Worm (Caenorhabditis elegans) whole organism, L4 larva: ENCODE data around the gene Y22D7AL.4.

ENCODE experiments used
- F10B5.3 ChIP-seq: sonication (generic microtip); optimal IDR thresholded peaks from 2 replicates; lab custom pipeline; 2016; ENCODE audit warnings: mild to moderate bottlenecking, missing genetic modification characterization, missing compliant biosample characterization
- F37D6.2 ChIP-seq: sonication (generic microtip); optimal IDR thresholded peaks from 2 replicates; lab custom pipeline; 2016; ENCODE audit warnings: mild to moderate bottlenecking, missing genetic modification characterization, missing compliant biosample characterization
- F49E8.2 ChIP-seq: sonication (generic microtip); optimal IDR thresholded peaks from 2 replicates; lab custom pipeline; 2016; ENCODE audit warnings: missing compliant biosample characterization, mild to moderate bottlenecking, missing genetic modification characterization, borderline replicate concordance
- R02D3.7 ChIP-seq: fragments of 150-350 bp; sonication (generic microtip); optimal IDR thresholded peaks from 3 replicates; lab custom pipeline; 2014; ENCODE audit warnings: missing biosample characterization, missing genetic modification characterization
- T20F7.1 ChIP-seq: fragments of 200-800 bp; sonication (Bioruptor generic); optimal IDR thresholded peaks from 2 replicates; lab custom pipeline; 2018; ENCODE audit warnings: mild to moderate bottlenecking, missing genetic modification characterization, missing compliant biosample characterization
- Y105C5A.15 ChIP-seq: fragments of 200-800 bp; sonication (Bioruptor generic); IDR thresholded peaks from 2 replicates; pipeline ENCODE4 v1.3.6; 2022; ENCODE audit warnings: missing genetic modification characterization, missing compliant biosample characterization
- Y5F2A.4 ChIP-seq: fragments of 200-800 bp; sonication (Bioruptor generic); optimal IDR thresholded peaks from 2 replicates; lab custom pipeline; 2018; ENCODE audit warnings: mild to moderate bottlenecking, missing genetic modification characterization, missing compliant biosample characterization
- ZK337.2 ChIP-seq: fragments of 200-800 bp; sonication (Bioruptor generic); IDR thresholded peaks from 2 replicates; pipeline ENCODE4 v1.3.6; 2022; ENCODE audit warnings: missing genetic modification reagents, missing genetic modification characterization, missing compliant biosample characterization
- aha-1 ChIP-seq: fragments of 150-350 bp; peaks from one replicate; lab custom pipeline; 2014; ENCODE audit warnings: missing biosample characterization, missing genetic modification characterization
- aly-2 ChIP-seq: sonication (generic microtip); optimal IDR thresholded peaks from 2 replicates; lab custom pipeline; 2018; ENCODE audit warnings: missing biosample characterization, missing genetic modification characterization
- ama-1 ChIP-seq: fragments of 150-350 bp; optimal IDR thresholded peaks from 2 replicates; lab custom pipeline; 2014; ENCODE audit warnings: inconsistent platforms, mixed read lengths
- arid-1 ChIP-seq: fragments of 200-800 bp; sonication (Bioruptor generic); conservative IDR thresholded peaks from 2 replicates; pipeline ENCODE4 v1.3.6; 2022; ENCODE audit warnings: missing genetic modification reagents, missing genetic modification characterization, missing compliant biosample characterization
- ceh-28 ChIP-seq: fragments of 150-350 bp; optimal IDR thresholded peaks from 2 replicates; lab custom pipeline; 2014; ENCODE audit warnings: missing biosample characterization, missing genetic modification reagents, missing genetic modification characterization
- ceh-82 ChIP-seq: sonication (generic microtip); optimal IDR thresholded peaks from 2 replicates; lab custom pipeline; 2017; ENCODE audit warnings: missing biosample characterization, missing genetic modification characterization
- ctbp-1 ChIP-seq: fragments of 200-800 bp; sonication (Bioruptor generic); IDR thresholded peaks from 2 replicates; pipeline ENCODE4 v1.3.6; 2022; ENCODE audit warnings: missing genetic modification reagents, missing genetic modification characterization, missing compliant biosample characterization
- daf-12 ChIP-seq: fragments of 150-350 bp; optimal IDR thresholded peaks from 2 replicates; lab custom pipeline; 2014; ENCODE audit warnings: missing biosample characterization, missing genetic modification reagents, missing genetic modification characterization
- daf-8 ChIP-seq: fragments of 200-800 bp; sonication (Bioruptor generic); IDR thresholded peaks from 2 replicates; pipeline ENCODE4 v1.3.6; 2022; ENCODE audit warnings: missing genetic modification characterization, missing compliant biosample characterization
- dmd-6 ChIP-seq: fragments of 200-800 bp; sonication (Bioruptor generic); IDR thresholded peaks from 2 replicates; pipeline ENCODE4 v1.3.6; 2022; ENCODE audit warnings: missing genetic modification reagents, missing genetic modification characterization, missing compliant biosample characterization
- dmd-8 ChIP-seq: fragments of 200-800 bp; sonication (Bioruptor generic); IDR thresholded peaks from 2 replicates; pipeline ENCODE4 v1.3.6; 2022; ENCODE audit warnings: missing genetic modification characterization, missing compliant biosample characterization
- dve-1 ChIP-seq: sonication (generic microtip); optimal IDR thresholded peaks from 2 replicates; lab custom pipeline; 2017; ENCODE audit warnings: antibody characterized with exemption, mild to moderate bottlenecking, missing genetic modification characterization, missing compliant biosample characterization; ENCODE audit not compliant: insufficient read depth
- egl-27 ChIP-seq: sonication (generic microtip); optimal IDR thresholded peaks from 3 replicates; lab custom pipeline; 2017; ENCODE audit warnings: missing biosample characterization, missing genetic modification reagents, missing genetic modification characterization
- egl-43 ChIP-seq: fragments of 200-800 bp; sonication (Bioruptor generic); IDR thresholded peaks from 2 replicates; pipeline ENCODE4 v1.3.6; 2022; ENCODE audit warnings: missing genetic modification reagents, missing genetic modification characterization, missing compliant biosample characterization
- fos-1 ChIP-seq: fragments of 150-350 bp; optimal IDR thresholded peaks from 2 replicates; lab custom pipeline; 2014; ENCODE audit warnings: missing biosample characterization, missing genetic modification characterization
- gei-8 ChIP-seq: fragments of 200-800 bp; sonication (Bioruptor generic); optimal IDR thresholded peaks from 2 replicates; lab custom pipeline; 2018; ENCODE audit warnings: mild to moderate bottlenecking, missing genetic modification characterization, missing compliant biosample characterization
- hlh-30 ChIP-seq: sonication (generic microtip); optimal IDR thresholded peaks from 2 replicates; lab custom pipeline; 2017; ENCODE audit warnings: antibody characterized with exemption, mild to moderate bottlenecking, missing genetic modification characterization, missing compliant biosample characterization; ENCODE audit not compliant: insufficient read depth
- hmg-1.1 ChIP-seq: fragments of 200-800 bp; sonication (Bioruptor generic); IDR thresholded peaks from 2 replicates; pipeline ENCODE4 v1.3.6; 2022; ENCODE audit warnings: missing genetic modification reagents, missing genetic modification characterization, missing compliant biosample characterization
- jun-1 ChIP-seq: fragments of 150-350 bp; optimal IDR thresholded peaks from 2 replicates; lab custom pipeline; 2014; ENCODE audit warnings: missing biosample characterization, missing genetic modification reagents, missing genetic modification characterization
- lin-13 ChIP-seq: fragments of 150-350 bp; optimal IDR thresholded peaks from 2 replicates; lab custom pipeline; 2014; ENCODE audit warnings: missing biosample characterization, missing genetic modification reagents, missing genetic modification characterization
- lin-15B ChIP-seq: fragments of 150-350 bp; sonication (generic microtip); optimal IDR thresholded peaks from 3 replicates; lab custom pipeline; 2014; ENCODE audit warnings: missing biosample characterization, missing genetic modification characterization
- lir-3 ChIP-seq: sonication (generic microtip); optimal IDR thresholded peaks from 2 replicates; lab custom pipeline; 2016; ENCODE audit warnings: mild to moderate bottlenecking, missing genetic modification characterization, missing compliant biosample characterization
- madf-5 ChIP-seq, 2 experiments: fragments of 200-800 bp; sonication (Bioruptor generic); IDR thresholded peaks; 2 replicates each; pipeline ENCODE4 v1.3.6; 2022; ENCODE audit warnings: missing compliant biosample characterization in 2 of 2, missing genetic modification characterization in 2 of 2
- mes-2 ChIP-seq: sonication (generic microtip); optimal IDR thresholded peaks from 2 replicates; lab custom pipeline; 2016; ENCODE audit warnings: missing genotype, mild to moderate bottlenecking, missing genetic modification characterization, missing compliant biosample characterization; ENCODE audit not compliant: poor library complexity, severe bottlenecking
- nhr-10 ChIP-seq: fragments of 150-350 bp; optimal IDR thresholded peaks from 2 replicates; lab custom pipeline; 2014; ENCODE audit warnings: missing biosample characterization, missing genetic modification characterization
- nhr-111 ChIP-seq: fragments of 200-800 bp; sonication (Bioruptor generic); optimal IDR thresholded peaks from 2 replicates; lab custom pipeline; 2018; ENCODE audit warnings: mild to moderate bottlenecking, missing genetic modification characterization, missing compliant biosample characterization
- nhr-237 ChIP-seq: sonication (generic microtip); optimal IDR thresholded peaks from 2 replicates; lab custom pipeline; 2017; ENCODE audit warnings: missing biosample characterization, missing genetic modification characterization
- nhr-25 ChIP-seq: sonication (generic microtip); optimal IDR thresholded peaks from 2 replicates; lab custom pipeline; 2017; ENCODE audit warnings: missing genetic modification characterization, mild to moderate bottlenecking, missing compliant biosample characterization, antibody characterized with exemption, moderate library complexity, borderline replicate concordance; ENCODE audit not compliant: insufficient read depth
- nhr-28 ChIP-seq: fragments of 150-350 bp; optimal IDR thresholded peaks from 2 replicates; lab custom pipeline; 2014; ENCODE audit warnings: missing biosample characterization, missing genetic modification characterization
- nhr-48 ChIP-seq: sonication (generic microtip); optimal IDR thresholded peaks from 2 replicates; lab custom pipeline; 2016; ENCODE audit warnings: mild to moderate bottlenecking, missing genetic modification characterization, missing compliant biosample characterization
- pqm-1 ChIP-seq: sonication (generic microtip); optimal IDR thresholded peaks from 2 replicates; lab custom pipeline; 2017; ENCODE audit warnings: missing biosample characterization, missing genetic modification characterization
- rbr-2 ChIP-seq: sonication (generic microtip); optimal IDR thresholded peaks from 2 replicates; lab custom pipeline; 2016; ENCODE audit warnings: missing genotype, missing genetic modification characterization, missing compliant biosample characterization
- saeg-2 ChIP-seq: fragments of 200-800 bp; sonication (Bioruptor generic); IDR thresholded peaks from 2 replicates; pipeline ENCODE4 v1.3.6; 2022; ENCODE audit warnings: missing genetic modification reagents, missing genetic modification characterization, missing compliant biosample characterization
- skn-1 ChIP-seq: fragments of 150-350 bp; optimal IDR thresholded peaks from 2 replicates; lab custom pipeline; 2014; ENCODE audit warnings: missing biosample characterization, missing genetic modification characterization
- spr-1 ChIP-seq: sonication (generic microtip); optimal IDR thresholded peaks from 2 replicates; lab custom pipeline; 2016; ENCODE audit warnings: mild to moderate bottlenecking, missing genetic modification characterization, missing compliant biosample characterization
- spr-3 ChIP-seq: fragments of 200-800 bp; sonication (Bioruptor generic); optimal IDR thresholded peaks from 2 replicates; lab custom pipeline; 2018; ENCODE audit warnings: mild to moderate bottlenecking, missing genetic modification characterization, missing compliant biosample characterization
- tag-97 ChIP-seq: fragments of 200-800 bp; sonication (Bioruptor generic); IDR thresholded peaks from 2 replicates; pipeline ENCODE4 v1.3.6; 2022; ENCODE audit warnings: missing genetic modification characterization, missing compliant biosample characterization
- unc-130 ChIP-seq: sonication (generic microtip); optimal IDR thresholded peaks from 2 replicates; lab custom pipeline; 2016; ENCODE audit warnings: missing genetic modification reagents, missing genetic modification characterization, missing compliant biosample characterization
- unc-62 ChIP-seq, 3 experiments: fragments of 150-350 bp in 1 of 3; sonication (generic microtip); optimal IDR thresholded peaks in 2 of 3; peaks in 1 of 3; 1 replicate in 1 of 3; 2 replicates in 2 of 3; lab custom pipeline; 2014 to 2017; ENCODE audit warnings: missing biosample characterization in 3 of 3, missing genetic modification characterization in 3 of 3, missing genetic modification reagents in 3 of 3, missing genotype in 1 of 3
- vab-7 ChIP-seq: fragments of 200-800 bp; sonication (Bioruptor generic); IDR thresholded peaks from 2 replicates; pipeline ENCODE4 v1.3.6; 2022; ENCODE audit warnings: missing genetic modification reagents, missing genetic modification characterization, missing compliant biosample characterization
- zfp-2 ChIP-seq: sonication (generic microtip); optimal IDR thresholded peaks from 2 replicates; lab custom pipeline; 2016; ENCODE audit warnings: mild to moderate bottlenecking, missing genetic modification characterization, missing compliant biosample characterization
- zip-2 ChIP-seq: fragments of 150-350 bp; optimal IDR thresholded peaks from 2 replicates; lab custom pipeline; 2014; ENCODE audit warnings: missing biosample characterization, missing genetic modification characterization

The Y22D7AL.4 gene

ce11 chrIII:1601464-1602169, 24.8 kb upstream of the Y22D7AL.4 start (continued):
- peak; percentile 55 for TF ChIP-seq gei-8 (GFP tag; lab: Kevin White, UChicago)
- TF ChIP-seq Y105C5A.15 (GFP tag; lab: Robert Waterston, UW), result peak; percentile 95
- no peak for TF ChIP-seq nhr-10 (tag; lab: Kevin White, UChicago)
- TF ChIP-seq hmg-1.1 (GFP tag; lab: Robert Waterston, UW), result peak; percentile 74
- no peak for TF ChIP-seq F49E8.2
- peak; percentile 78 for TF ChIP-seq arid-1 (GFP tag; lab: Robert Waterston, UW)
- TF ChIP-seq lin-15B, result no peak
- no peak for TF ChIP-seq ceh-82
- no peak for TF ChIP-seq hlh-30
- peak; percentile 92 for TF ChIP-seq aha-1
- no peak for TF ChIP-seq R02D3.7 (tag; lab: Kevin White, UChicago)
- TF ChIP-seq spr-3 (GFP tag; lab: Kevin White, UChicago), result peak; percentile 62
- peak; percentile 95 for TF ChIP-seq dmd-8 (GFP tag; lab: Robert Waterston, UW)
- peak in 1 of 2 experiments; percentile 79 for TF ChIP-seq unc-62 (GFP tag; optimal IDR thresholded peaks at IDR 0.05 in 1 of 2; lab: Kevin White, UChicago)
- no peak for TF ChIP-seq unc-62 (tag; optimal IDR thresholded peaks at IDR 0.05; lab: Kevin White, UChicago)
- peak; percentile 68 for TF ChIP-seq Y5F2A.4
- TF ChIP-seq F37D6.2 (tag; lab: Kevin White, UChicago), result no peak
- peak; percentile 53 for TF ChIP-seq nhr-25 (tag; lab: Kevin White, UChicago)
- peak; percentile 60 for TF ChIP-seq nhr-111 (GFP tag; lab: Kevin White, UChicago)
- peak; percentile 94 for TF ChIP-seq egl-43 (GFP tag; lab: Robert Waterston, UW)
- no peak for TF ChIP-seq ama-1 (lab: Kevin White, UChicago)
- TF ChIP-seq lir-3, result peak; percentile 70
- TF ChIP-seq lin-13 (GFP tag; lab: Kevin White, UChicago), result peak; percentile 86
- peak; percentile 56 for TF ChIP-seq dmd-6 (GFP tag; lab: Robert Waterston, UW)
- no peak for TF ChIP-seq saeg-2 (GFP tag; lab: Robert Waterston, UW)
- TF ChIP-seq nhr-48 (tag; lab: Kevin White, UChicago), result peak; percentile 21
- no peak for TF ChIP-seq pqm-1 (tag; lab: Kevin White, UChicago)
- TF ChIP-seq F10B5.3 (tag; lab: Kevin White, UChicago), result peak; percentile 50
- TF ChIP-seq nhr-28 (tag; lab: Kevin White, UChicago), result peak; percentile 53
- TF ChIP-seq mes-2 (tag; lab: Kevin White, UChicago), result peak; percentile 85
- TF ChIP-seq dve-1 (tag; lab: Kevin White, UChicago), result no peak
- TF ChIP-seq rbr-2, result peak; percentile 35
- TF ChIP-seq tag-97 (GFP tag; lab: Robert Waterston, UW), result no peak
- TF ChIP-seq ZK337.2, result peak; percentile 88
- no peak for TF ChIP-seq fos-1 (tag; lab: Kevin White, UChicago)
- no peak for TF ChIP-seq egl-27 (tag; lab: Kevin White, UChicago)
- TF ChIP-seq jun-1 (tag; lab: Kevin White, UChicago), result no peak
- TF ChIP-seq madf-5 (GFP tag; IDR thresholded peaks at IDR 0.05; lab: Robert Waterston, UW), result peak; percentile 88 to 94
- TF ChIP-seq unc-130 (GFP tag; lab: Kevin White, UChicago), result peak; percentile 77
- TF ChIP-seq zip-2 (tag; lab: Kevin White, UChicago), result no peak
- TF ChIP-seq ctbp-1 (GFP tag; lab: Robert Waterston, UW), result peak; percentile 72
- peak; percentile 45 for TF ChIP-seq spr-1 (tag; lab: Kevin White, UChicago)
- no peak for TF ChIP-seq skn-1 (tag; lab: Kevin White, UChicago)
- no peak for TF ChIP-seq nhr-237 (tag; lab: Kevin White, UChicago)
- TF ChIP-seq T20F7.1, result peak; percentile 35
- TF ChIP-seq vab-7, result peak; percentile 91
- TF ChIP-seq daf-12 (tag; lab: Kevin White, UChicago), result no peak
- 0 out of 2 replicates have a peak, but pooled peaks have one; percentile 84 for TF ChIP-seq daf-8 (GFP tag; lab: Robert Waterston, UW)
- TF ChIP-seq zfp-2, result no peak
- no peak for TF ChIP-seq ceh-28 (tag; lab: Kevin White, UChicago)
- no peak for TF ChIP-seq aly-2
